Worm (Caenorhabditis elegans) whole organism, young adult: Measurements from ENCODE around the gene bath-28.

Source experiments
- B0019.2 ChIP-seq: fragments of 200-800 bp; sonication (Bioruptor generic); conservative IDR thresholded peaks from 2 replicates; pipeline ENCODE4 v1.3.6; 2022; ENCODE audit warnings: missing genetic modification reagents, missing genetic modification characterization, missing compliant biosample characterization
- F55B11.4 ChIP-seq: sonication (generic microtip); optimal IDR thresholded peaks from 2 replicates; lab custom pipeline; 2016; ENCODE audit warnings: missing compliant biosample characterization, missing genetic modification characterization, borderline replicate concordance; ENCODE audit not compliant: insufficient read depth
- ceh-27 ChIP-seq: fragments of 200-800 bp; sonication (Bioruptor generic); optimal IDR thresholded peaks from 2 replicates; lab custom pipeline; 2018; ENCODE audit warnings: mild to moderate bottlenecking, missing genetic modification characterization, moderate library complexity, missing compliant biosample characterization
- gei-17 ChIP-seq: fragments of 200-800 bp; sonication (Bioruptor generic); optimal IDR thresholded peaks from 2 replicates; lab custom pipeline; 2018; ENCODE audit warnings: mild to moderate bottlenecking, missing genetic modification characterization, missing compliant biosample characterization
- hsf-1 ChIP-seq: fragments of 200-800 bp; sonication (Bioruptor generic); IDR thresholded peaks from 2 replicates; pipeline ENCODE4 v1.3.6; 2022; ENCODE audit warnings: missing genetic modification reagents, missing genetic modification characterization, missing compliant biosample characterization
- lsl-1 ChIP-seq: fragments of 200-800 bp; sonication (Bioruptor generic); optimal IDR thresholded peaks from 2 replicates; lab custom pipeline; 2018; ENCODE audit warnings: mild to moderate bottlenecking, missing genetic modification characterization, moderate library complexity, missing compliant biosample characterization
- nfya-1 ChIP-seq: sonication (generic microtip); optimal IDR thresholded peaks from 2 replicates; lab custom pipeline; 2017; ENCODE audit warnings: antibody characterized with exemption, missing compliant biosample characterization, missing genetic modification characterization, borderline replicate concordance; ENCODE audit not compliant: insufficient read depth
- snpc-1.3 ChIP-seq: sonication (generic microtip); optimal IDR thresholded peaks from 2 replicates; lab custom pipeline; 2017; ENCODE audit warnings: missing genetic modification characterization, mild to moderate bottlenecking, missing compliant biosample characterization, antibody characterized with exemption, moderate library complexity, missing genotype, missing genetic modification reagents; ENCODE audit not compliant: insufficient read depth
- unc-62 ChIP-seq: fragments of 150-350 bp; optimal IDR thresholded peaks from 2 replicates; lab custom pipeline; 2014; ENCODE audit warnings: missing biosample characterization, missing genetic modification reagents, missing genetic modification characterization

DNA sequence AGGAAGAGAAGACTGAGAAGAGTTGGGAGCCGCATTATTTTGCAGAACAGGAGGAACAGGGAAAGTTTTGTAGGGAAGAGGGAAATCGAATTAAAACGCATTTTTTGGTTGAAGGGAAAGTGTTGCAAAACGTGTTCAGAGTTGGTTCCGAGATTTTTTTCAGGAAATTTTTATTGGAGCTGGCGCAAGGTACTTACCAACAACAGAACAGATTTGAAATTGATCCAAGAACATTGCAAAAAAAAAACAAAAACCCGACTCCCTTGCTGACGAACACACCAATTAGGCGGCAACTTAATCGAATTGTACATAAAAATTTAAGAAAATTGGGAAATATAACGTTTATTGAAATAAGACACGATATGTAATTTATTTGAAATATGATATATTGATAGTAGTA lies 6.2 kb downstream of the bath-28 start, which contains the start of gene F14D2.7:
- TF ChIP-seq unc-62 (GFP tag; lab: Kevin White, UChicago) (no peak), F55B11.4 (no peak), lsl-1 (GFP tag; lab: Kevin White, UChicago) (no peak), gei-17 (no peak), nfya-1 (tag; lab: Kevin White, UChicago) (no peak), ceh-27 (GFP tag; lab: Kevin White, UChicago) (no peak), snpc-1.3 (no peak), B0019.2 (GFP tag; lab: Robert Waterston, UW) (no peak), hsf-1 (GFP tag; lab: Robert Waterston, UW) (no peak)
